Worm (Caenorhabditis elegans) whole organism, mixed stage, embryonic: Measurements from ENCODE around the gene F01E11.3.

Experiments
- ceh-83 ChIP-seq: fragments of 200-800 bp; sonication (Bioruptor generic); optimal IDR thresholded peaks from 2 replicates; lab custom pipeline; 2018; ENCODE audit warnings: mild to moderate bottlenecking, missing genetic modification characterization, missing compliant biosample characterization
- ces-1 ChIP-seq: fragments of 150-350 bp; optimal IDR thresholded peaks from 2 replicates; lab custom pipeline; 2014; ENCODE audit warnings: missing biosample characterization, missing genetic modification reagents, missing genetic modification characterization
- cnd-1 ChIP-seq: fragments of 200-800 bp; sonication (Bioruptor generic); optimal IDR thresholded peaks from 2 replicates; lab custom pipeline; 2018; ENCODE audit warnings: mild to moderate bottlenecking, missing genetic modification characterization, missing compliant biosample characterization
- drap-1 ChIP-seq: fragments of 200-800 bp; sonication (Bioruptor generic); optimal IDR thresholded peaks from 3 replicates; lab custom pipeline; 2018; ENCODE audit warnings: mild to moderate bottlenecking, missing genetic modification characterization, missing compliant biosample characterization
- elt-3 ChIP-seq: fragments of 150-350 bp; optimal IDR thresholded peaks from 2 replicates; lab custom pipeline; 2014; ENCODE audit warnings: missing biosample characterization, missing genetic modification characterization
- ham-2 ChIP-seq: fragments of 200-800 bp; sonication (Bioruptor generic); optimal IDR thresholded peaks from 2 replicates; lab custom pipeline; 2018; ENCODE audit warnings: mild to moderate bottlenecking, missing genetic modification characterization, missing compliant biosample characterization
- lsy-2 ChIP-seq: fragments of 150-350 bp; optimal IDR thresholded peaks from 2 replicates; lab custom pipeline; 2014; ENCODE audit warnings: missing biosample characterization, missing genetic modification characterization
- mab-5 ChIP-seq: fragments of 150-350 bp; optimal IDR thresholded peaks from 2 replicates; lab custom pipeline; 2014; ENCODE audit warnings: missing biosample characterization, missing genetic modification characterization
- pha-4 ChIP-seq: fragments of 150-350 bp; optimal IDR thresholded peaks from 2 replicates; lab custom pipeline; 2018; ENCODE audit warnings: missing biosample characterization, missing genetic modification reagents, missing genetic modification characterization
- snpc-4 ChIP-seq: fragments of 150-350 bp; optimal IDR thresholded peaks from 2 replicates; lab custom pipeline; 2014; ENCODE audit warnings: missing biosample characterization, missing genetic modification characterization
- tbx-8 ChIP-seq: fragments of 200-800 bp; sonication (Bioruptor generic); optimal IDR thresholded peaks from 2 replicates; lab custom pipeline; 2018; ENCODE audit warnings: mild to moderate bottlenecking, missing genetic modification characterization, moderate library complexity, missing compliant biosample characterization
- unc-39 ChIP-seq: fragments of 150-350 bp; optimal IDR thresholded peaks from 2 replicates; lab custom pipeline; 2014; ENCODE audit warnings: missing biosample characterization, missing genetic modification characterization
- unc-62 ChIP-seq: fragments of 150-350 bp; optimal IDR thresholded peaks from 2 replicates; lab custom pipeline; 2014; ENCODE audit warnings: missing biosample characterization, missing genetic modification reagents, missing genetic modification characterization
- zip-8 ChIP-seq: fragments of 150-350 bp; optimal IDR thresholded peaks from 2 replicates; lab custom pipeline; 2014; ENCODE audit warnings: missing biosample characterization, missing genetic modification characterization

DNA sequence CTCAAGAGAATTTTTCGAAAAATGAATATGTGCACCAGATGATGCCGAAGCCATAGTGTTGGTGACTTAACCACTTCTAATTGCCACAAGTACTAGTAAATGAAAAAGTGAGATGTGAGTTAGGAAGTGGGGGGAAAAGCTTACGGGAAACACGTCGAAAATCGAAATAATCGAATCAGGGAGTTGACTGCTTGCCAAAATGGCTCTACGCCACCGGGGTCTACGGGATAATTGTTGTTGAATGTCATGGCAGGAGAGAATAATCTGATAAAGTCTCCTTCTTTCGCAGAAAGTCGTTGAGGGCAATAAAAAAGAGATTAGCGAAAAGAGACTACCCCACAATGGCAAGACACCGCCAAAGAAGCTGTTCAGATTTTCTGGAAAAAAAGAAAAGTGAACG is 3.3 kb upstream of the F01E11.3 start:
- TF ChIP-seq unc-39 (tag; lab: Kevin White, UChicago) = no peak
- no peak for TF ChIP-seq drap-1
- no peak for TF ChIP-seq pha-4
- no peak for TF ChIP-seq unc-62 (GFP tag; lab: Kevin White, UChicago)
- no peak for TF ChIP-seq zip-8
- no peak for TF ChIP-seq ham-2 (GFP tag; lab: Kevin White, UChicago)
- TF ChIP-seq lsy-2 (tag; lab: Kevin White, UChicago) = no peak
- TF ChIP-seq snpc-4 (tag; lab: Kevin White, UChicago) = no peak
- TF ChIP-seq tbx-8 (GFP tag; lab: Kevin White, UChicago) = no peak
- TF ChIP-seq cnd-1 = no peak
- TF ChIP-seq ceh-83 (GFP tag; lab: Kevin White, UChicago) = no peak
- no peak for TF ChIP-seq elt-3 (tag; lab: Kevin White, UChicago)
- peak; percentile 87 for TF ChIP-seq ces-1 (GFP tag; lab: Kevin White, UChicago)
- TF ChIP-seq mab-5 (tag; lab: Kevin White, UChicago) = no peak
